Worm (Caenorhabditis elegans): ENCODE results near the gene wht-4.

ce11 chrII:3303582-3303981, 24.8 kb downstream of the wht-4 start:
- TF ChIP-seq nhr-41 (GFP tag; IDR thresholded peaks at IDR 0.05) (no peak), jun-1 (tag; optimal IDR thresholded peaks at IDR 0.05) (no peak), ama-1 (optimal IDR thresholded peaks at IDR 0.05) (no peak), nhr-237 (tag; optimal IDR thresholded peaks at IDR 0.05) (no peak), nhr-11 (tag; optimal IDR thresholded peaks at IDR 0.05) (no peak), ceh-32 (tag; optimal IDR thresholded peaks at IDR 0.05; ENCODE audit: poor library complexity) (no peak), unc-62 (GFP tag; optimal IDR thresholded peaks at IDR 0.05 in 1 of 2) (no peak), unc-62 (tag; optimal IDR thresholded peaks at IDR 0.05) (no peak), nhr-77 (tag; optimal IDR thresholded peaks at IDR 0.05) (no peak), egl-27 (tag; optimal IDR thresholded peaks at IDR 0.05) (no peak), ceh-62 (tag; optimal IDR thresholded peaks at IDR 0.05) (no peak), egl-43 (GFP tag; IDR thresholded peaks at IDR 0.05) (no peak)

All from whole organism, L4 larva.